Fruit fly (Drosophila melanogaster) whole organism, prepupa: ENCODE data around the gene nAChRalpha3.

ENCODE experiments used
- CG6854 ChIP-seq: fragments of 200-800 bp; sonication (Bioruptor generic); optimal IDR thresholded peaks from 2 replicates; lab custom pipeline; 2017; ENCODE audit warnings: missing biosample characterization, mild to moderate bottlenecking, missing genetic modification characterization
- Ets21C ChIP-seq: fragments of 200-800 bp; sonication (Bioruptor generic); optimal IDR thresholded peaks from 3 replicates; lab custom pipeline; 2016; ENCODE audit warnings: missing biosample characterization, missing genetic modification characterization
- Hr4 ChIP-seq: fragments of 200-800 bp; sonication (Bioruptor generic); optimal IDR thresholded peaks from 3 replicates; lab custom pipeline; 2016; ENCODE audit warnings: missing biosample characterization, missing genetic modification characterization
- Lpt ChIP-seq: fragments of 200-800 bp; sonication (Bioruptor generic); optimal IDR thresholded peaks from 3 replicates; lab custom pipeline; 2016; ENCODE audit warnings: missing biosample characterization, missing genetic modification characterization
- OdsH ChIP-seq: fragments of 200-800 bp; sonication (Bioruptor generic); optimal IDR thresholded peaks from 3 replicates; lab custom pipeline; 2016; ENCODE audit warnings: missing biosample characterization, missing genetic modification characterization
- fd85E ChIP-seq: fragments of 200-800 bp; sonication (Bioruptor generic); optimal IDR thresholded peaks from 3 replicates; lab custom pipeline; 2016; ENCODE audit warnings: missing biosample characterization, missing genetic modification characterization
- lz ChIP-seq: fragments of 200-800 bp; sonication (Bioruptor generic); optimal IDR thresholded peaks from 3 replicates; lab custom pipeline; 2016; ENCODE audit warnings: missing biosample characterization, missing genetic modification characterization

DNA sequence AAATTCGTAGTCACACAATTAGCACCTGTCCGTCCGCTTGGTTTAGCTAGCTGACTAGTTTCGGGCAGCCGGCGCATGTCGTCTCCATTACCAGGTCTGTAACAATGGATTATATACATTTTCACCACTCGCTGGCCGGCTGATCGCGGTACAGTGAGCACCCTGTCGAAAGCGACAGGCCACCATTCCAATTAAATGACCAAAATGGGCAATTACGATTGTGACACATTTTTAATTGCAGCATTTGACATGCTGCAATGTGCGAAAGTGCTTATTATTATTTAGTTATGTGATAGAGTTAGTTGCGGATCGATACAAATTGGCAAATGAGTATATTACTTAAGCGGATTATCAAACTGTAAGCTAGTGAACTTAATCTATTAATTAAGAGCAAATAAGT, 103.7 kb downstream of the nAChRalpha3 start:
- TF ChIP-seq Ets21C (GFP tag; lab: Kevin White, UChicago) (no peak), Lpt (no peak), OdsH (GFP tag; lab: Kevin White, UChicago) (no peak), CG6854 (GFP tag; lab: Kevin White, UChicago) (no peak), Hr4 (peak; percentile 29), fd85E (no peak), lz (GFP tag; lab: Kevin White, UChicago) (no peak)
